Fruit fly (Drosophila melanogaster) whole organism, embryonic: ENCODE data around the gene CG3703.

Experiments
- CG10543 ChIP-seq: fragments of 200-800 bp; sonication (Bioruptor generic); optimal IDR thresholded peaks from 3 replicates; lab custom pipeline; 2017; ENCODE audit warnings: missing biosample characterization, mild to moderate bottlenecking, missing genetic modification characterization, moderate library complexity
- CG11456 ChIP-seq: fragments of 200-800 bp; sonication (Bioruptor generic); IDR thresholded peaks from 3 replicates; pipeline ENCODE4 v1.3.6; 2022; ENCODE audit warnings: missing biosample characterization, missing genetic modification characterization
- CG12744 ChIP-seq: fragments of 200-800 bp; sonication (Bioruptor generic); optimal IDR thresholded peaks from 2 replicates; lab custom pipeline; 2016; ENCODE audit warnings: missing biosample characterization, missing genetic modification characterization
- CG12942 ChIP-seq: fragments of 200-800 bp; sonication (Bioruptor generic); optimal IDR thresholded peaks from 3 replicates; lab custom pipeline; 2016; ENCODE audit warnings: missing biosample characterization, missing genetic modification characterization
- CG14667 ChIP-seq: fragments of 200-800 bp; sonication (Bioruptor generic); IDR thresholded peaks from 2 replicates; pipeline ENCODE4 v1.3.6; 2022; ENCODE audit warnings: missing biosample characterization, missing genetic modification characterization
- CG17385 ChIP-seq: fragments of 200-800 bp; sonication (Bioruptor generic); optimal IDR thresholded peaks from 3 replicates; lab custom pipeline; 2018; ENCODE audit warnings: missing biosample characterization, mild to moderate bottlenecking, missing genetic modification characterization
- CG18011 ChIP-seq: fragments of 200-800 bp; sonication (Bioruptor generic); optimal IDR thresholded peaks from 2 replicates; lab custom pipeline; 2017; ENCODE audit warnings: missing biosample characterization, missing genetic modification characterization, mild to moderate bottlenecking, moderate library complexity, missing genotype
- CG2875 ChIP-seq: fragments of 200-800 bp; sonication (Bioruptor generic); optimal IDR thresholded peaks from 2 replicates; lab custom pipeline; 2017; ENCODE audit warnings: missing biosample characterization, mild to moderate bottlenecking, missing genetic modification characterization, missing genetic modification reagents
- CG30403 ChIP-seq: fragments of 200-800 bp; sonication (Bioruptor generic); optimal IDR thresholded peaks from 3 replicates; lab custom pipeline; 2016; ENCODE audit warnings: missing biosample characterization, missing genetic modification characterization
- CG4617 ChIP-seq: fragments of 200-800 bp; sonication (Bioruptor generic); optimal IDR thresholded peaks from 3 replicates; lab custom pipeline; 2016; ENCODE audit warnings: missing biosample characterization, missing genetic modification characterization, borderline replicate concordance
- CG6654 ChIP-seq: fragments of 200-800 bp; sonication (Bioruptor generic); optimal IDR thresholded peaks from 2 replicates; lab custom pipeline; 2017; ENCODE audit warnings: missing biosample characterization, mild to moderate bottlenecking, missing genetic modification characterization
- CG7271 ChIP-seq: fragments of 200-800 bp; sonication (Bioruptor generic); optimal IDR thresholded peaks from 2 replicates; lab custom pipeline; 2018; ENCODE audit warnings: missing biosample characterization, mild to moderate bottlenecking, missing genetic modification characterization, moderate library complexity
- CG7928 ChIP-seq: fragments of 200-800 bp; sonication (Bioruptor generic); optimal IDR thresholded peaks from 2 replicates; lab custom pipeline; 2017; ENCODE audit warnings: missing biosample characterization, mild to moderate bottlenecking, missing genetic modification characterization
- CG7987 ChIP-seq: fragments of 200-800 bp; sonication (Bioruptor generic); optimal IDR thresholded peaks from 2 replicates; lab custom pipeline; 2018; ENCODE audit warnings: missing biosample characterization, mild to moderate bottlenecking, missing genetic modification characterization, moderate library complexity
- CG8388 ChIP-seq: fragments of 200-800 bp; sonication (Bioruptor generic); optimal IDR thresholded peaks from 2 replicates; lab custom pipeline; 2019; ENCODE audit warnings: missing biosample characterization, mild to moderate bottlenecking, missing genetic modification characterization, moderate library complexity
- CG8478 ChIP-seq: fragments of >200 bp; optimal IDR thresholded peaks from 2 replicates; lab custom pipeline; 2018
- CG8944 ChIP-seq: fragments of 200-800 bp; sonication (Bioruptor generic); optimal IDR thresholded peaks from 3 replicates; lab custom pipeline; 2016; ENCODE audit warnings: missing biosample characterization, missing genetic modification characterization
- CG9876 ChIP-seq: fragments of 200-800 bp; sonication (Bioruptor generic); optimal IDR thresholded peaks from 2 replicates; lab custom pipeline; 2016; ENCODE audit warnings: missing biosample characterization, missing genetic modification characterization
- CTCF ChIP-seq: fragments of 200-800 bp; sonication (Bioruptor generic); optimal IDR thresholded peaks from 2 replicates; lab custom pipeline; 2017; ENCODE audit warnings: missing biosample characterization, mild to moderate bottlenecking, missing genetic modification characterization, moderate library complexity
- Deaf1 ChIP-seq: fragments of 200-800 bp; optimal IDR thresholded peaks from 3 replicates; lab custom pipeline; 2019; ENCODE audit warnings: missing biosample characterization, mild to moderate bottlenecking, missing genetic modification characterization, moderate library complexity
- Ets65A ChIP-seq: fragments of 200-800 bp; sonication (Bioruptor generic); peaks from one replicate; lab custom pipeline; 2016; ENCODE audit warnings: missing biosample characterization, missing genetic modification characterization
- Fer1 ChIP-seq: fragments of 200-800 bp; sonication (Bioruptor generic); optimal IDR thresholded peaks from 2 replicates; lab custom pipeline; 2017; ENCODE audit warnings: missing biosample characterization, mild to moderate bottlenecking, missing genetic modification characterization
- Fer3 ChIP-seq: fragments of 200-800 bp; sonication (Bioruptor generic); optimal IDR thresholded peaks from 2 replicates; lab custom pipeline; 2018; ENCODE audit warnings: missing biosample characterization, mild to moderate bottlenecking, missing genetic modification characterization, moderate library complexity
- HHEX ChIP-seq: fragments of 200-800 bp; sonication (Bioruptor generic); optimal IDR thresholded peaks from 3 replicates; lab custom pipeline; 2017; ENCODE audit warnings: missing biosample characterization, mild to moderate bottlenecking, missing genetic modification characterization, missing genetic modification reagents
- Jarid2 ChIP-seq: fragments of 200-800 bp; sonication (Bioruptor generic); optimal IDR thresholded peaks from 3 replicates; lab custom pipeline; 2017; ENCODE audit warnings: mild to moderate bottlenecking, missing biosample characterization, missing genetic modification reagents, missing genetic modification characterization
- Mrtf ChIP-seq: fragments of 200-800 bp; sonication (Bioruptor generic); IDR thresholded peaks from 3 replicates; pipeline ENCODE4 v1.3.6; 2022; ENCODE audit warnings: missing biosample characterization, missing genetic modification characterization
- Oli ChIP-seq: fragments of 200-800 bp; sonication (Bioruptor generic); optimal IDR thresholded peaks from 2 replicates; lab custom pipeline; 2018; ENCODE audit warnings: missing biosample characterization, mild to moderate bottlenecking, missing genetic modification characterization, moderate library complexity
- Poxn ChIP-seq: fragments of 200-800 bp; sonication (Bioruptor generic); IDR thresholded peaks from 2 replicates; pipeline ENCODE4 v1.3.6; 2022; ENCODE audit warnings: missing biosample characterization, missing genetic modification characterization
- Rx ChIP-seq: fragments of 200-800 bp; sonication (Bioruptor generic); IDR thresholded peaks from 2 replicates; pipeline ENCODE4 v1.3.6; 2022; ENCODE audit warnings: missing biosample characterization, missing genetic modification characterization
- Stat92E ChIP-seq, 3 experiments: fragments of >200 bp in 2 of 3; fragments of 200-800 bp in 1 of 3; sonication (Bioruptor generic) in 1 of 3; optimal IDR thresholded peaks; 2 replicates each; lab custom pipeline; 2017 to 2019; ENCODE audit warnings: missing biosample characterization in 3 of 3, missing genetic modification characterization in 3 of 3, mild to moderate bottlenecking in 1 of 3, moderate library complexity in 1 of 3
- az2 ChIP-seq: fragments of 200-800 bp; sonication (Bioruptor generic); optimal IDR thresholded peaks from 3 replicates; lab custom pipeline; 2016; ENCODE audit warnings: missing biosample characterization, missing genetic modification characterization
- bab2 ChIP-seq: fragments of 200-800 bp; sonication (Bioruptor generic); optimal IDR thresholded peaks from 2 replicates; lab custom pipeline; 2016; ENCODE audit warnings: missing biosample characterization, missing genetic modification characterization
- croc ChIP-seq: fragments of 200-800 bp; sonication (Bioruptor generic); conservative IDR thresholded peaks from 3 replicates; pipeline ENCODE4 v1.3.6; 2022; ENCODE audit warnings: missing biosample characterization, missing genetic modification characterization
- fd64A ChIP-seq: fragments of 200-800 bp; sonication (Bioruptor generic); optimal IDR thresholded peaks from 3 replicates; lab custom pipeline; 2018; ENCODE audit warnings: missing biosample characterization, mild to moderate bottlenecking, missing genetic modification characterization
- gem ChIP-seq: fragments of 200-800 bp; sonication (Bioruptor generic); optimal IDR thresholded peaks from 2 replicates; lab custom pipeline; 2019; ENCODE audit warnings: missing biosample characterization, mild to moderate bottlenecking, missing genetic modification characterization, moderate library complexity
- gt ChIP-seq: fragments of 200-800 bp; sonication (Bioruptor generic); IDR thresholded peaks from 2 replicates; pipeline ENCODE4 v1.3.6; 2022; ENCODE audit warnings: missing biosample characterization, missing genetic modification characterization
- ham ChIP-seq: fragments of 200-800 bp; sonication (Bioruptor generic); IDR thresholded peaks from 2 replicates; pipeline ENCODE4 v1.3.6; 2022; ENCODE audit warnings: missing biosample characterization, missing genetic modification characterization
- kay ChIP-seq: fragments of 200-800 bp; sonication (Bioruptor generic); optimal IDR thresholded peaks from 2 replicates; lab custom pipeline; 2016; ENCODE audit warnings: missing biosample characterization, missing genetic modification characterization
- knrl ChIP-seq: fragments of 200-800 bp; sonication (Bioruptor generic); IDR thresholded peaks from 3 replicates; pipeline ENCODE4 v1.3.6; 2022; ENCODE audit warnings: missing biosample characterization, missing genetic modification characterization; ENCODE audit not compliant: partially characterized antibody
- mam ChIP-seq: fragments of 200-800 bp; sonication (Bioruptor generic); optimal IDR thresholded peaks from 3 replicates; lab custom pipeline; 2016; ENCODE audit warnings: missing biosample characterization, missing genetic modification characterization
- nom ChIP-seq: fragments of 200-800 bp; sonication (Bioruptor generic); optimal IDR thresholded peaks from 2 replicates; lab custom pipeline; 2017; ENCODE audit warnings: missing biosample characterization, missing genetic modification characterization, mild to moderate bottlenecking, moderate library complexity, missing genetic modification reagents
- onecut ChIP-seq: fragments of 200-800 bp; sonication (Bioruptor generic); IDR thresholded peaks from 2 replicates; pipeline ENCODE4 v1.3.6; 2022; ENCODE audit warnings: missing biosample characterization, missing genetic modification characterization
- peb ChIP-seq: fragments of 200-800 bp; sonication (Bioruptor generic); IDR thresholded peaks from 2 replicates; pipeline ENCODE4 v1.3.6; 2022; ENCODE audit warnings: missing biosample characterization, missing genetic modification characterization
- pita ChIP-seq: fragments of 200-800 bp; sonication (Bioruptor generic); optimal IDR thresholded peaks from 2 replicates; lab custom pipeline; 2017; ENCODE audit warnings: missing biosample characterization, mild to moderate bottlenecking, missing genetic modification characterization
- tap ChIP-seq: fragments of 200-800 bp; optimal IDR thresholded peaks from 3 replicates; lab custom pipeline; 2019; ENCODE audit warnings: missing biosample characterization, mild to moderate bottlenecking, missing genetic modification characterization, moderate library complexity
- ttk ChIP-seq: fragments of 200-800 bp; sonication (Bioruptor generic); IDR thresholded peaks from 2 replicates; pipeline ENCODE4 v2.1.2; 2022; ENCODE audit warnings: missing biosample characterization, missing genetic modification characterization
- vfl ChIP-seq: fragments of 200-800 bp; sonication (Bioruptor generic); optimal IDR thresholded peaks from 2 replicates; lab custom pipeline; 2016; ENCODE audit warnings: missing biosample characterization, missing genetic modification characterization
- z ChIP-seq: fragments of 200-800 bp; sonication (Bioruptor generic); IDR thresholded peaks from 3 replicates; pipeline ENCODE4 v1.3.6; 2022; ENCODE audit warnings: missing biosample characterization, missing genetic modification characterization

CG3703 gene

dm6 chrX:945446-946013 lies at the start of gene CG3703:
TSS of gene CG3703 (minus strand) at chrX:945773.
- TF ChIP-seq CG6654 (GFP tag; lab: Kevin White, UChicago) (peak; percentile 57), bab2 (GFP tag; lab: Kevin White, UChicago) (no peak), CG4617 (GFP tag; lab: Kevin White, UChicago) (no peak), peb (GFP tag; lab: Robert Waterston, UW) (no peak), CTCF (GFP tag; lab: Kevin White, UChicago) (peak; percentile 27), croc (GFP tag; lab: Robert Waterston, UW) (no peak), Jarid2 (GFP tag; lab: Kevin White, UChicago) (no peak), onecut (GFP tag; lab: Robert Waterston, UW) (peak; percentile 90), CG11456 (no peak), CG8388 (GFP tag; lab: Kevin White, UChicago) (no peak), Ets65A (peak; percentile 15), CG18011 (GFP tag; lab: Kevin White, UChicago) (no peak), CG8478 (lab: Kevin White, UChicago) (no peak), pita (GFP tag; lab: Kevin White, UChicago) (peak; percentile 29)

dm6 chrX:990218-990617 lies 44.6 kb upstream of the CG3703 start, which contains the start of gene CG18823:
TSS of gene CG18823 (plus strand) at chrX:990518.
- TF ChIP-seq mam (GFP tag; lab: Kevin White, UChicago), result no peak
- no peak for TF ChIP-seq kay
- TF ChIP-seq bab2 (GFP tag; lab: Kevin White, UChicago), result no peak
- TF ChIP-seq CG11456, result no peak
- no peak for TF ChIP-seq Stat92E (GFP tag; optimal IDR thresholded peaks at IDR 0.05; lab: Kevin White, UChicago)
- TF ChIP-seq CG2875 (GFP tag; lab: Kevin White, UChicago), result no peak
- TF ChIP-seq nom (GFP tag; lab: Kevin White, UChicago), result no peak
- TF ChIP-seq vfl (GFP tag; lab: Kevin White, UChicago), result no peak
- no peak for TF ChIP-seq CG7928 (GFP tag; lab: Kevin White, UChicago)
- TF ChIP-seq CG10543 (GFP tag; lab: Kevin White, UChicago), result no peak
- TF ChIP-seq CG30403 (GFP tag; lab: Kevin White, UChicago), result no peak
- no peak for TF ChIP-seq HHEX (GFP tag; lab: Kevin White, UChicago)
- TF ChIP-seq CG14667 (GFP tag; lab: Robert Waterston, UW), result no peak
- no peak for TF ChIP-seq Rx (GFP tag; lab: Robert Waterston, UW)
- TF ChIP-seq CG7987 (GFP tag; lab: Kevin White, UChicago), result no peak
- TF ChIP-seq gem (tag; lab: Kevin White, UChicago), result no peak
- TF ChIP-seq fd64A (GFP tag; lab: Kevin White, UChicago), result no peak
- TF ChIP-seq ttk (GFP tag; lab: Robert Waterston, UW), result no peak
- no peak for TF ChIP-seq Fer3 (tag; lab: Kevin White, UChicago)
- TF ChIP-seq knrl, result no peak

dm6 chrX:985911-986310 lies 40.3 kb upstream of the CG3703 start:
- TF ChIP-seq CG8944 (GFP tag; lab: Kevin White, UChicago) (no peak), Deaf1 (tag; lab: Kevin White, UChicago) (peak; percentile 87), z (peak; percentile 80)

- no peak for TF ChIP-seq CG7271 (tag; lab: Kevin White, UChicago)
- no peak for TF ChIP-seq tap
- no peak for TF ChIP-seq ham
- TF ChIP-seq Poxn (GFP tag; lab: Robert Waterston, UW), result no peak
- peak; percentile 19 for TF ChIP-seq CG17385
- TF ChIP-seq CG12744 (GFP tag; lab: Kevin White, UChicago), result no peak
- TF ChIP-seq CG12942 (GFP tag; lab: Kevin White, UChicago), result no peak
- TF ChIP-seq Mrtf (GFP tag; lab: Robert Waterston, UW), result no peak
- peak; percentile 30 for TF ChIP-seq Oli (tag; lab: Kevin White, UChicago)
- TF ChIP-seq CG7928 (GFP tag; lab: Kevin White, UChicago), result no peak
- TF ChIP-seq az2 (GFP tag; lab: Kevin White, UChicago), result no peak
- TF ChIP-seq Fer1 (GFP tag; lab: Kevin White, UChicago), result peak; percentile 64
- TF ChIP-seq gt (GFP tag; lab: Robert Waterston, UW), result no peak
- no peak for TF ChIP-seq CG9876
Observed at dm6 chrX:966818-967217, 21.2 kb upstream of the CG3703 start.
